Fruit fly (Drosophila melanogaster) whole organism, prepupa: Measurements from ENCODE around the gene CG42591.
A peak's percentile ranks its signal among the peaks of the same experiment; 100 is the strongest.

Source experiments
- Blimp-1 ChIP-seq: fragments of 200-800 bp; sonication (Bioruptor generic); optimal IDR thresholded peaks from 3 replicates; lab custom pipeline; 2017; ENCODE audit warnings: missing biosample characterization, missing genetic modification characterization, mild to moderate bottlenecking, moderate library complexity, missing genetic modification reagents
- CG10669 ChIP-seq: fragments of 200-800 bp; sonication (Bioruptor generic); optimal IDR thresholded peaks from 3 replicates; lab custom pipeline; 2018; ENCODE audit warnings: missing biosample characterization, mild to moderate bottlenecking, missing genetic modification characterization, moderate library complexity
- CG11294 ChIP-seq: fragments of 200-800 bp; sonication (Bioruptor generic); IDR thresholded peaks from 2 replicates; pipeline ENCODE4 v1.3.6; 2022; ENCODE audit warnings: missing biosample characterization, missing genetic modification characterization
- CG11902 ChIP-seq: fragments of 200-800 bp; sonication (Bioruptor generic); optimal IDR thresholded peaks from 3 replicates; lab custom pipeline; 2016; ENCODE audit warnings: missing biosample characterization, missing genetic modification characterization
- CG15336 ChIP-seq: fragments of 200-800 bp; sonication (Bioruptor generic); IDR thresholded peaks from 2 replicates; pipeline ENCODE4 v1.3.6; 2022; ENCODE audit warnings: missing biosample characterization, missing genetic modification characterization
- CG1621 ChIP-seq: fragments of 200-800 bp; sonication (Bioruptor generic); optimal IDR thresholded peaks from 3 replicates; lab custom pipeline; 2018; ENCODE audit warnings: missing biosample characterization, mild to moderate bottlenecking, missing genetic modification characterization
- CG16779 ChIP-seq: fragments of 200-800 bp; sonication (Bioruptor generic); optimal IDR thresholded peaks from 3 replicates; lab custom pipeline; 2017; ENCODE audit warnings: missing biosample characterization, mild to moderate bottlenecking, missing genetic modification characterization
- CG3032 ChIP-seq: fragments of 200-800 bp; optimal IDR thresholded peaks from 2 replicates; lab custom pipeline; 2019; ENCODE audit warnings: missing biosample characterization, mild to moderate bottlenecking, missing genetic modification characterization, moderate library complexity
- CG31627 ChIP-seq: fragments of 200-800 bp; sonication (Bioruptor generic); optimal IDR thresholded peaks from 3 replicates; lab custom pipeline; 2016; ENCODE audit warnings: missing biosample characterization, missing genetic modification characterization
- CG34406 ChIP-seq: fragments of 200-800 bp; sonication (Bioruptor generic); optimal IDR thresholded peaks from 3 replicates; lab custom pipeline; 2016; ENCODE audit warnings: missing biosample characterization, missing genetic modification characterization
- CG3919 ChIP-seq: fragments of 200-800 bp; sonication (Bioruptor generic); optimal IDR thresholded peaks from 3 replicates; lab custom pipeline; 2016; ENCODE audit warnings: missing biosample characterization, missing genetic modification characterization
- CG4318 ChIP-seq: fragments of 200-800 bp; sonication (Bioruptor generic); optimal IDR thresholded peaks from 3 replicates; lab custom pipeline; 2017; ENCODE audit warnings: missing biosample characterization, mild to moderate bottlenecking, missing genetic modification characterization
- CG6163 ChIP-seq: fragments of 200-800 bp; sonication (Bioruptor generic); IDR thresholded peaks from 3 replicates; pipeline ENCODE4 v1.3.6; 2022; ENCODE audit warnings: missing biosample characterization, missing genetic modification characterization
- CG6276 ChIP-seq: fragments of 200-800 bp; sonication (Bioruptor generic); optimal IDR thresholded peaks from 2 replicates; lab custom pipeline; 2017; ENCODE audit warnings: missing biosample characterization, mild to moderate bottlenecking, missing genetic modification characterization
- CG6792 ChIP-seq: fragments of 200-800 bp; sonication (Bioruptor generic); optimal IDR thresholded peaks from 3 replicates; lab custom pipeline; 2016; ENCODE audit warnings: missing biosample characterization, missing genetic modification characterization
- CG6808 ChIP-seq: fragments of 200-800 bp; sonication (Bioruptor generic); optimal IDR thresholded peaks from 3 replicates; lab custom pipeline; 2017; ENCODE audit warnings: missing biosample characterization, missing genetic modification characterization, mild to moderate bottlenecking, moderate library complexity, missing genetic modification reagents
- CG6854 ChIP-seq: fragments of 200-800 bp; sonication (Bioruptor generic); optimal IDR thresholded peaks from 2 replicates; lab custom pipeline; 2017; ENCODE audit warnings: missing biosample characterization, mild to moderate bottlenecking, missing genetic modification characterization
- CG7368 ChIP-seq: fragments of 200-800 bp; sonication (Bioruptor generic); optimal IDR thresholded peaks from 3 replicates; lab custom pipeline; 2016; ENCODE audit warnings: missing biosample characterization, missing genetic modification characterization
- CG8119 ChIP-seq: fragments of 200-800 bp; sonication (Bioruptor generic); IDR thresholded peaks from 3 replicates; pipeline ENCODE4 v1.3.6; 2022; ENCODE audit warnings: missing biosample characterization, missing genetic modification characterization
- CG8319 ChIP-seq: fragments of 200-800 bp; sonication (Bioruptor generic); optimal IDR thresholded peaks from 3 replicates; lab custom pipeline; 2016; ENCODE audit warnings: missing biosample characterization, missing genetic modification characterization
- CG8632 ChIP-seq: fragments of 200-800 bp; sonication (Bioruptor generic); optimal IDR thresholded peaks from 3 replicates; lab custom pipeline; 2016; ENCODE audit warnings: missing biosample characterization, missing genetic modification characterization
- CG9139 ChIP-seq: fragments of 200-800 bp; sonication (Bioruptor generic); optimal IDR thresholded peaks from 3 replicates; lab custom pipeline; 2017; ENCODE audit warnings: missing biosample characterization, mild to moderate bottlenecking, missing genetic modification characterization
- Eip75B ChIP-seq: fragments of 200-800 bp; sonication (Bioruptor generic); optimal IDR thresholded peaks from 3 replicates; lab custom pipeline; 2016; ENCODE audit warnings: missing biosample characterization, missing genetic modification characterization
- Eip78C ChIP-seq: fragments of 200-800 bp; sonication (Bioruptor generic); peaks from one replicate; lab custom pipeline; 2016; ENCODE audit warnings: missing biosample characterization, missing genetic modification characterization
- Eip93F ChIP-seq: fragments of 200-800 bp; sonication (Bioruptor generic); optimal IDR thresholded peaks from 2 replicates; lab custom pipeline; 2016; ENCODE audit warnings: missing biosample characterization, mild to moderate bottlenecking, missing genetic modification characterization
- Ets96B ChIP-seq: fragments of 200-800 bp; optimal IDR thresholded peaks from 2 replicates; lab custom pipeline; 2019; ENCODE audit warnings: missing biosample characterization, mild to moderate bottlenecking, missing genetic modification characterization, moderate library complexity
- Hr38 ChIP-seq: sonication (Bioruptor generic); optimal IDR thresholded peaks from 2 replicates; lab custom pipeline; 2016; ENCODE audit warnings: missing biosample characterization, missing genetic modification characterization
- Met ChIP-seq: fragments of 200-800 bp; sonication (Bioruptor generic); optimal IDR thresholded peaks from 3 replicates; lab custom pipeline; 2016; ENCODE audit warnings: missing biosample characterization, missing genetic modification characterization
- Smox ChIP-seq: fragments of 200-800 bp; sonication (Bioruptor generic); optimal IDR thresholded peaks from 3 replicates; lab custom pipeline; 2016; ENCODE audit warnings: missing biosample characterization, missing genetic modification characterization
- Sox15 ChIP-seq: fragments of 200-800 bp; sonication (Bioruptor generic); optimal IDR thresholded peaks from 3 replicates; lab custom pipeline; 2016; ENCODE audit warnings: missing biosample characterization, missing genetic modification characterization
- achi ChIP-seq: fragments of 200-800 bp; sonication (Bioruptor generic); optimal IDR thresholded peaks from 3 replicates; lab custom pipeline; 2016; ENCODE audit warnings: missing biosample characterization, missing genetic modification characterization
- acj6 ChIP-seq: fragments of 200-800 bp; sonication (Bioruptor generic); optimal IDR thresholded peaks from 3 replicates; lab custom pipeline; 2016; ENCODE audit warnings: missing biosample characterization, missing genetic modification characterization
- cyc ChIP-seq: fragments of 200-800 bp; sonication (Bioruptor generic); optimal IDR thresholded peaks from 3 replicates; lab custom pipeline; 2016; ENCODE audit warnings: missing biosample characterization, missing genetic modification characterization
- dac ChIP-seq: fragments of 200-800 bp; sonication (Bioruptor generic); optimal IDR thresholded peaks from 2 replicates; lab custom pipeline; 2017; ENCODE audit warnings: missing biosample characterization, mild to moderate bottlenecking, missing genetic modification characterization
- dsx ChIP-seq: fragments of 200-800 bp; optimal IDR thresholded peaks from 3 replicates; lab custom pipeline; 2019; ENCODE audit warnings: missing biosample characterization, mild to moderate bottlenecking, missing genetic modification characterization, moderate library complexity; ENCODE audit not compliant: poor library complexity, severe bottlenecking
- fd85E ChIP-seq: fragments of 200-800 bp; sonication (Bioruptor generic); optimal IDR thresholded peaks from 3 replicates; lab custom pipeline; 2016; ENCODE audit warnings: missing biosample characterization, missing genetic modification characterization
- fkh ChIP-seq: fragments of 200-800 bp; sonication (Bioruptor generic); optimal IDR thresholded peaks from 3 replicates; lab custom pipeline; 2017; ENCODE audit warnings: missing biosample characterization, mild to moderate bottlenecking, missing genetic modification characterization, moderate library complexity
- net ChIP-seq: fragments of 200-800 bp; sonication (Bioruptor generic); optimal IDR thresholded peaks from 3 replicates; lab custom pipeline; 2016; ENCODE audit warnings: missing biosample characterization, missing genetic modification characterization
- pdm3 ChIP-seq: fragments of 200-800 bp; sonication (Bioruptor generic); optimal IDR thresholded peaks from 3 replicates; lab custom pipeline; 2016; ENCODE audit warnings: missing biosample characterization, missing genetic modification characterization
- ss ChIP-seq, 2 experiments: fragments of 200-800 bp; sonication (Bioruptor generic); optimal IDR thresholded peaks; 2 replicates in 1 of 2; 3 replicates in 1 of 2; lab custom pipeline; 2017 to 2018; ENCODE audit warnings: mild to moderate bottlenecking in 2 of 2, missing biosample characterization in 2 of 2, missing genetic modification characterization in 2 of 2, moderate library complexity in 1 of 2
- svp ChIP-seq: fragments of 200-800 bp; sonication (Bioruptor generic); peaks from one replicate; lab custom pipeline; 2016; ENCODE audit warnings: missing biosample characterization, missing genetic modification characterization
- topi ChIP-seq: fragments of 200-800 bp; sonication (Bioruptor generic); optimal IDR thresholded peaks from 3 replicates; lab custom pipeline; 2016; ENCODE audit warnings: missing biosample characterization, missing genetic modification characterization
- vri ChIP-seq: fragments of 200-800 bp; sonication (Bioruptor generic); optimal IDR thresholded peaks from 3 replicates; lab custom pipeline; 2016; ENCODE audit warnings: missing biosample characterization, mild to moderate bottlenecking, missing genetic modification characterization

CG42591 gene

dm6 chr3L:8027666-8028314 lies 42.0 kb downstream of the CG42591 start (continued):
- TF ChIP-seq fd85E (GFP tag; lab: Kevin White, UChicago) (peak; percentile 38), CG6808 (GFP tag; lab: Kevin White, UChicago) (peak; percentile 68), ss (GFP tag; optimal IDR thresholded peaks at IDR 0.05; lab: Kevin White, UChicago) (peak; percentile 50 to 78), CG15336 (GFP tag; lab: Robert Waterston, UW) (peak; percentile 69), Smox (peak; percentile 70), CG9139 (peak; percentile 67), achi (peak; percentile 79), CG8319 (GFP tag; lab: Kevin White, UChicago) (peak; percentile 50), CG4318 (peak; percentile 5), CG8632 (peak; percentile 84), dac (GFP tag; lab: Kevin White, UChicago) (no peak), Eip75B (GFP tag; lab: Kevin White, UChicago) (peak; percentile 53), Blimp-1 (peak; percentile 9), CG3919 (GFP tag; lab: Kevin White, UChicago) (peak; percentile 71), Eip93F (GFP tag; lab: Kevin White, UChicago) (no peak), Met (GFP tag; lab: Kevin White, UChicago) (peak; percentile 68), pdm3 (GFP tag; lab: Kevin White, UChicago) (peak; percentile 53), dsx (GFP tag; lab: Kevin White, UChicago) (peak; percentile 83), CG16779 (tag; lab: Kevin White, UChicago) (peak; percentile 21), vri (GFP tag; lab: Kevin White, UChicago) (peak; percentile 42), svp (peak; percentile 87), Hr38 (GFP tag; lab: Kevin White, UChicago) (no peak), CG6854 (no peak), CG11902 (peak; percentile 44), fkh (GFP tag; lab: Kevin White, UChicago) (no peak)
- TF ChIP-seq, all 60 proteins: peak for 55

- TF ChIP-seq Eip78C = no peak
- TF ChIP-seq ss (GFP tag; optimal IDR thresholded peaks at IDR 0.05; lab: Kevin White, UChicago) = peak in 1 of 2 experiments; percentile 80
Observed at dm6 chr3L:8027212-8027611, 42.5 kb downstream of the CG42591 start.

- TF ChIP-seq fkh (GFP tag; lab: Kevin White, UChicago) (peak; percentile 49), achi (peak; percentile 47), CG3919 (GFP tag; lab: Kevin White, UChicago) (peak; percentile 63), pdm3 (GFP tag; lab: Kevin White, UChicago) (peak; percentile 57), CG34406 (GFP tag; lab: Kevin White, UChicago) (peak; percentile 60), CG10669 (GFP tag; lab: Kevin White, UChicago) (peak; percentile 49), Sox15 (GFP tag; lab: Kevin White, UChicago) (peak; percentile 54), vri (GFP tag; lab: Kevin White, UChicago) (peak; percentile 29), CG8119 (GFP tag; lab: Robert Waterston, UW) (peak; percentile 77), Smox (peak; percentile 64), Ets96B (tag; lab: Kevin White, UChicago) (peak; percentile 62), acj6 (peak; percentile 72), net (GFP tag; lab: Kevin White, UChicago) (peak; percentile 36), topi (GFP tag; lab: Kevin White, UChicago) (peak; percentile 43), Eip78C (peak; percentile 90), CG31627 (GFP tag; lab: Kevin White, UChicago) (peak; percentile 63), CG6276 (GFP tag; lab: Kevin White, UChicago) (peak; percentile 56), Blimp-1 (no peak), CG11294 (peak; percentile 61; the same call in 1 of the 2 replicates), CG7368 (GFP tag; lab: Kevin White, UChicago) (peak; percentile 11), Eip75B (GFP tag; lab: Kevin White, UChicago) (peak; percentile 57), CG3032 (tag; lab: Kevin White, UChicago) (peak; percentile 50), CG1621 (tag; lab: Kevin White, UChicago) (peak; percentile 25), CG6163 (GFP tag; lab: Robert Waterston, UW) (peak; percentile 73), CG6808 (GFP tag; lab: Kevin White, UChicago) (peak; percentile 54), CG15336 (GFP tag; lab: Robert Waterston, UW) (peak; percentile 78), svp (peak; percentile 61), cyc (GFP tag; lab: Kevin White, UChicago) (peak; percentile 54), CG6792 (peak; percentile 47), ss (GFP tag; optimal IDR thresholded peaks at IDR 0.05; lab: Kevin White, UChicago) (peak in 1 of 2 experiments; percentile 48)
Observed at dm6 chr3L:8024278-8025140, 45.3 kb downstream of the CG42591 start.
